Worm (Caenorhabditis elegans): ENCODE results near the gene cutl-12.

- TF ChIP-seq blmp-1 (tag; optimal IDR thresholded peaks at IDR 0.05): no peak
- no peak for TF ChIP-seq cnd-1 (tag; optimal IDR thresholded peaks at IDR 0.05)
- no peak for TF ChIP-seq mab-5 (tag; optimal IDR thresholded peaks at IDR 0.05)
- TF ChIP-seq nhr-76 (tag; optimal IDR thresholded peaks at IDR 0.05): no peak
- no peak for TF ChIP-seq elt-3 (tag; optimal IDR thresholded peaks at IDR 0.05)
- no peak for TF ChIP-seq lin-32 (GFP tag; optimal IDR thresholded peaks at IDR 0.05)
- no peak for TF ChIP-seq lin-13 (tag; optimal IDR thresholded peaks at IDR 0.05)
Observed at ce11 chrII:8581700-8582099, 52.6 kb downstream of the cutl-12 start, which contains the start of gene arl-1.
